Worm (Caenorhabditis elegans): ENCODE results near the gene K03H1.12.

- no peak for TF ChIP-seq unc-39 (tag; optimal IDR thresholded peaks at IDR 0.05)
- no peak for TF ChIP-seq nhr-6 (tag; optimal IDR thresholded peaks at IDR 0.05)
- TF ChIP-seq nhr-28 (tag; optimal IDR thresholded peaks at IDR 0.05), result peak; percentile 0
- no peak for TF ChIP-seq tag-97 (GFP tag; IDR thresholded peaks at IDR 0.05)
- TF ChIP-seq attf-4 (tag; optimal IDR thresholded peaks at IDR 0.05), result no peak
- TF ChIP-seq ztf-11 (tag; optimal IDR thresholded peaks at IDR 0.05), result no peak
- TF ChIP-seq unc-62 (GFP tag; optimal IDR thresholded peaks at IDR 0.05 in 1 of 2), result no peak
- TF ChIP-seq unc-62 (tag; optimal IDR thresholded peaks at IDR 0.05), result no peak
These were observed 28.4 kb upstream of the K03H1.12 start for ce11 chrIII:9912998-9913397.

Measured in whole organism, L4 larva.